Worm (Caenorhabditis elegans): Measurements from ENCODE around the gene hrpa-2.

The hrpa-2 gene

ce11 chrX:5254894-5255293 is 38.7 kb downstream of the hrpa-2 start, which contains the start of gene nspg-13:
Gene nspg-13, plus strand, starts transcription at chrX:5255194.
- TF ChIP-seq ceh-83 (GFP tag; optimal IDR thresholded peaks at IDR 0.05) (no peak), nhr-28 (tag; optimal IDR thresholded peaks at IDR 0.05) (no peak), ces-1 (GFP tag; optimal IDR thresholded peaks at IDR 0.05) (no peak), hlh-1 (tag; optimal IDR thresholded peaks at IDR 0.05) (no peak), sptf-1 (tag; optimal IDR thresholded peaks at IDR 0.05) (no peak), snpc-4 (tag; optimal IDR thresholded peaks at IDR 0.05) (no peak), nhr-12 (tag; optimal IDR thresholded peaks at IDR 0.05) (no peak), sem-2 (GFP tag; optimal IDR thresholded peaks at IDR 0.05) (no peak), bed-3 (GFP tag; optimal IDR thresholded peaks at IDR 0.05) (no peak), unc-120 (tag; optimal IDR thresholded peaks at IDR 0.05; ENCODE audit: poor library complexity, severe bottlenecking) (no peak), unc-62 (GFP tag; optimal IDR thresholded peaks at IDR 0.05) (no peak)

- TF ChIP-seq lin-32 (GFP tag; optimal IDR thresholded peaks at IDR 0.05) (no peak), nhr-76 (tag; optimal IDR thresholded peaks at IDR 0.05) (no peak), ham-2 (GFP tag; optimal IDR thresholded peaks at IDR 0.05) (no peak), ztf-11 (tag; optimal IDR thresholded peaks at IDR 0.05) (no peak), unc-62 (GFP tag; optimal IDR thresholded peaks at IDR 0.05) (no peak), M03D4.4 (tag; optimal IDR thresholded peaks at IDR 0.05) (no peak), mab-5 (tag; optimal IDR thresholded peaks at IDR 0.05) (no peak), sptf-1 (tag; optimal IDR thresholded peaks at IDR 0.05) (no peak)
Measured at ce11 chrX:5255320-5255719, 39.2 kb downstream of the hrpa-2 start.

ce11 chrX:5256999-5257398 is 40.8 kb downstream of the hrpa-2 start, which contains the start of gene nspg-12:
Gene nspg-12, plus strand, starts transcription at chrX:5257299.
- TF ChIP-seq mls-2 (tag; optimal IDR thresholded peaks at IDR 0.05) (no peak), tbx-8 (GFP tag; optimal IDR thresholded peaks at IDR 0.05) (no peak), snpc-4 (tag; optimal IDR thresholded peaks at IDR 0.05) (no peak)

- TF ChIP-seq unc-62 (GFP tag; optimal IDR thresholded peaks at IDR 0.05): no peak
- TF ChIP-seq nhr-237 (tag; optimal IDR thresholded peaks at IDR 0.05): no peak
- TF ChIP-seq ceh-83 (GFP tag; optimal IDR thresholded peaks at IDR 0.05): no peak
- no peak for TF ChIP-seq snpc-4 (tag; optimal IDR thresholded peaks at IDR 0.05)
- no peak for TF ChIP-seq ham-2 (GFP tag; optimal IDR thresholded peaks at IDR 0.05)
- TF ChIP-seq nhr-76 (tag; optimal IDR thresholded peaks at IDR 0.05): no peak
- TF ChIP-seq mab-5 (tag; optimal IDR thresholded peaks at IDR 0.05): no peak
- TF ChIP-seq bed-3 (GFP tag; optimal IDR thresholded peaks at IDR 0.05): no peak
- no peak for TF ChIP-seq lin-13 (tag; optimal IDR thresholded peaks at IDR 0.05)
- no peak for TF ChIP-seq zip-8 (tag; optimal IDR thresholded peaks at IDR 0.05)
- no peak for TF ChIP-seq ces-1 (GFP tag; optimal IDR thresholded peaks at IDR 0.05)
- no peak for TF ChIP-seq nhr-28 (tag; optimal IDR thresholded peaks at IDR 0.05)
- no peak for TF ChIP-seq tbx-8 (GFP tag; optimal IDR thresholded peaks at IDR 0.05)
- no peak for TF ChIP-seq lsy-2 (tag; optimal IDR thresholded peaks at IDR 0.05)
- TF ChIP-seq mls-2 (tag; optimal IDR thresholded peaks at IDR 0.05): no peak
Measured at ce11 chrX:5260389-5260788, 44.2 kb downstream of the hrpa-2 start.

- TF ChIP-seq ham-2 (GFP tag; optimal IDR thresholded peaks at IDR 0.05) (no peak), unc-120 (tag; optimal IDR thresholded peaks at IDR 0.05; ENCODE audit: poor library complexity, severe bottlenecking) (no peak), bed-3 (GFP tag; optimal IDR thresholded peaks at IDR 0.05) (no peak), elt-1 (tag; optimal IDR thresholded peaks at IDR 0.05; ENCODE audit: borderline replicate concordance, insufficient read depth) (no peak), lin-32 (GFP tag; optimal IDR thresholded peaks at IDR 0.05) (no peak), nhr-237 (tag; optimal IDR thresholded peaks at IDR 0.05) (no peak), zip-8 (tag; optimal IDR thresholded peaks at IDR 0.05) (no peak), lsy-2 (tag; optimal IDR thresholded peaks at IDR 0.05) (no peak), unc-62 (GFP tag; optimal IDR thresholded peaks at IDR 0.05) (no peak), sem-2 (GFP tag; optimal IDR thresholded peaks at IDR 0.05) (no peak), hlh-1 (tag; optimal IDR thresholded peaks at IDR 0.05) (no peak), mep-1 (tag; optimal IDR thresholded peaks at IDR 0.05) (no peak), cnd-1 (tag; optimal IDR thresholded peaks at IDR 0.05) (no peak), lin-13 (tag; optimal IDR thresholded peaks at IDR 0.05) (no peak), ces-1 (GFP tag; optimal IDR thresholded peaks at IDR 0.05) (no peak), elt-3 (tag; optimal IDR thresholded peaks at IDR 0.05) (no peak), M03D4.4 (tag; optimal IDR thresholded peaks at IDR 0.05) (no peak), nhr-2 (tag; optimal IDR thresholded peaks at IDR 0.05) (no peak), nhr-76 (tag; optimal IDR thresholded peaks at IDR 0.05) (no peak), pha-4 (tag; optimal IDR thresholded peaks at IDR 0.05) (no peak)
Measured at ce11 chrX:5262033-5262432, 45.9 kb downstream of the hrpa-2 start.

ce11 chrX:5263585-5263984 is 47.4 kb downstream of the hrpa-2 start:
- TF ChIP-seq lin-13 (tag; optimal IDR thresholded peaks at IDR 0.05) (no peak), mab-5 (tag; optimal IDR thresholded peaks at IDR 0.05) (no peak), nhr-12 (tag; optimal IDR thresholded peaks at IDR 0.05) (no peak), nhr-28 (tag; optimal IDR thresholded peaks at IDR 0.05) (no peak), mls-2 (tag; optimal IDR thresholded peaks at IDR 0.05) (no peak), cnd-1 (tag; optimal IDR thresholded peaks at IDR 0.05) (no peak), ham-2 (GFP tag; optimal IDR thresholded peaks at IDR 0.05) (no peak), tbx-8 (GFP tag; optimal IDR thresholded peaks at IDR 0.05) (no peak)
